Worm (Caenorhabditis elegans) whole organism, L4 larva: ENCODE measurements around the gene F49C12.11.
"Not testable (repeated sequence)": the region's sequence is repeated elsewhere in the genome, so short reads cannot be mapped to it uniquely, and the experiment has no call there.

Experiments used
- D1046.2 ChIP-seq: fragments of 200-800 bp; sonication (Bioruptor generic); IDR thresholded peaks from 2 replicates; pipeline ENCODE4 v1.3.6; 2022; ENCODE audit warnings: missing genetic modification characterization, missing compliant biosample characterization
- F10B5.3 ChIP-seq: sonication (generic microtip); optimal IDR thresholded peaks from 2 replicates; lab custom pipeline; 2016; ENCODE audit warnings: mild to moderate bottlenecking, missing genetic modification characterization, missing compliant biosample characterization
- F26F4.8 ChIP-seq: fragments of 200-800 bp; sonication (Bioruptor generic); conservative IDR thresholded peaks from 2 replicates; pipeline ENCODE4 v1.3.6; 2022; ENCODE audit warnings: missing genetic modification characterization, missing compliant biosample characterization
- F37D6.2 ChIP-seq: sonication (generic microtip); optimal IDR thresholded peaks from 2 replicates; lab custom pipeline; 2016; ENCODE audit warnings: mild to moderate bottlenecking, missing genetic modification characterization, missing compliant biosample characterization
- F44E2.7 ChIP-seq: fragments of 200-800 bp; sonication (Bioruptor generic); IDR thresholded peaks from 2 replicates; pipeline ENCODE4 v2.1.2; 2022; ENCODE audit warnings: missing genetic modification characterization, missing compliant biosample characterization
- T20F7.1 ChIP-seq: fragments of 200-800 bp; sonication (Bioruptor generic); optimal IDR thresholded peaks from 2 replicates; lab custom pipeline; 2018; ENCODE audit warnings: mild to moderate bottlenecking, missing genetic modification characterization, missing compliant biosample characterization
- Y48G9A.11 ChIP-seq: fragments of 200-800 bp; sonication (Bioruptor generic); IDR thresholded peaks from 2 replicates; pipeline ENCODE4 v1.3.6; 2022; ENCODE audit warnings: missing genetic modification reagents, missing genetic modification characterization, missing compliant biosample characterization
- ama-1 ChIP-seq: fragments of 150-350 bp; optimal IDR thresholded peaks from 2 replicates; lab custom pipeline; 2014; ENCODE audit warnings: inconsistent platforms, mixed read lengths
- ceh-28 ChIP-seq: fragments of 150-350 bp; optimal IDR thresholded peaks from 2 replicates; lab custom pipeline; 2014; ENCODE audit warnings: missing biosample characterization, missing genetic modification reagents, missing genetic modification characterization
- ctbp-1 ChIP-seq: fragments of 200-800 bp; sonication (Bioruptor generic); IDR thresholded peaks from 2 replicates; pipeline ENCODE4 v1.3.6; 2022; ENCODE audit warnings: missing genetic modification reagents, missing genetic modification characterization, missing compliant biosample characterization
- dmd-9 ChIP-seq: fragments of 200-800 bp; sonication (Bioruptor generic); IDR thresholded peaks from 2 replicates; pipeline ENCODE4 v1.3.6; 2022; ENCODE audit warnings: missing genetic modification reagents, missing genetic modification characterization, missing compliant biosample characterization
- hmg-1.1 ChIP-seq: fragments of 200-800 bp; sonication (Bioruptor generic); IDR thresholded peaks from 2 replicates; pipeline ENCODE4 v1.3.6; 2022; ENCODE audit warnings: missing genetic modification reagents, missing genetic modification characterization, missing compliant biosample characterization
- lim-7 ChIP-seq: fragments of 200-800 bp; sonication (Bioruptor generic); IDR thresholded peaks from 2 replicates; pipeline ENCODE4 v1.3.6; 2022; ENCODE audit warnings: missing genetic modification characterization, missing compliant biosample characterization
- lin-29 ChIP-seq: fragments of 200-800 bp; sonication (Bioruptor generic); IDR thresholded peaks from 2 replicates; pipeline ENCODE4 v1.3.6; 2022; ENCODE audit warnings: missing genetic modification reagents, missing genetic modification characterization, missing compliant biosample characterization
- lsy-2 ChIP-seq, 2 experiments: fragments of 150-350 bp in 1 of 2; sonication (generic microtip) in 1 of 2; optimal IDR thresholded peaks; 2 replicates each; lab custom pipeline; 2014 to 2017; ENCODE audit warnings: missing biosample characterization in 2 of 2, missing genetic modification characterization in 2 of 2
- madf-9 ChIP-seq: fragments of 200-800 bp; sonication (Bioruptor generic); conservative IDR thresholded peaks from 2 replicates; pipeline ENCODE4 v1.3.6; 2022; ENCODE audit warnings: missing genetic modification reagents, missing genetic modification characterization, missing compliant biosample characterization
- mdt-29 ChIP-seq: fragments of 200-800 bp; sonication (Bioruptor generic); IDR thresholded peaks from 2 replicates; pipeline ENCODE4 v1.3.6; 2022; ENCODE audit warnings: missing genetic modification reagents, missing genetic modification characterization, missing compliant biosample characterization
- mxl-2 ChIP-seq: fragments of 200-800 bp; sonication (Bioruptor generic); conservative IDR thresholded peaks from 2 replicates; pipeline ENCODE4 v1.3.6; 2022; ENCODE audit warnings: missing genetic modification reagents, missing genetic modification characterization, missing compliant biosample characterization
- nhr-102 ChIP-seq: sonication (generic microtip); optimal IDR thresholded peaks from 2 replicates; lab custom pipeline; 2016; ENCODE audit warnings: mild to moderate bottlenecking, missing genetic modification characterization, moderate library complexity, missing compliant biosample characterization
- nhr-237 ChIP-seq: sonication (generic microtip); optimal IDR thresholded peaks from 2 replicates; lab custom pipeline; 2017; ENCODE audit warnings: missing biosample characterization, missing genetic modification characterization
- nhr-76 ChIP-seq: fragments of 150-350 bp; optimal IDR thresholded peaks from 2 replicates; lab custom pipeline; 2014; ENCODE audit warnings: missing biosample characterization, missing genetic modification characterization
- nhr-77 ChIP-seq: fragments of 150-350 bp; optimal IDR thresholded peaks from 2 replicates; lab custom pipeline; 2014; ENCODE audit warnings: missing biosample characterization, missing genetic modification characterization
- pha-4 ChIP-seq, 2 experiments: fragments of 150-350 bp in 1 of 2; fragments of 200-800 bp in 1 of 2; sonication (Bioruptor generic) in 1 of 2; IDR thresholded peaks in 1 of 2; optimal IDR thresholded peaks in 1 of 2; 2 replicates each; pipeline versions ENCODE4 v1.3.6 to Lab custom; 2014 to 2022; ENCODE audit warnings: missing genetic modification characterization in 2 of 2, missing genetic modification reagents in 2 of 2, missing biosample characterization in 1 of 2, missing compliant biosample characterization in 1 of 2
- pqm-1 ChIP-seq: sonication (generic microtip); optimal IDR thresholded peaks from 2 replicates; lab custom pipeline; 2017; ENCODE audit warnings: missing biosample characterization, missing genetic modification characterization
- rbr-2 ChIP-seq: sonication (generic microtip); optimal IDR thresholded peaks from 2 replicates; lab custom pipeline; 2016; ENCODE audit warnings: missing genotype, missing genetic modification characterization, missing compliant biosample characterization
- set-16 ChIP-seq: fragments of 200-800 bp; sonication (Bioruptor generic); IDR thresholded peaks from 2 replicates; pipeline ENCODE4 v1.3.6; 2022; ENCODE audit warnings: missing genetic modification reagents, missing genetic modification characterization, missing compliant biosample characterization
- spr-1 ChIP-seq: sonication (generic microtip); optimal IDR thresholded peaks from 2 replicates; lab custom pipeline; 2016; ENCODE audit warnings: mild to moderate bottlenecking, missing genetic modification characterization, missing compliant biosample characterization
- spr-3 ChIP-seq: fragments of 200-800 bp; sonication (Bioruptor generic); optimal IDR thresholded peaks from 2 replicates; lab custom pipeline; 2018; ENCODE audit warnings: mild to moderate bottlenecking, missing genetic modification characterization, missing compliant biosample characterization
- unc-62 ChIP-seq, 3 experiments: fragments of 150-350 bp in 1 of 3; sonication (generic microtip); optimal IDR thresholded peaks in 2 of 3; peaks in 1 of 3; 1 replicate in 1 of 3; 2 replicates in 2 of 3; lab custom pipeline; 2014 to 2017; ENCODE audit warnings: missing biosample characterization in 3 of 3, missing genetic modification characterization in 3 of 3, missing genetic modification reagents in 3 of 3, missing genotype in 1 of 3
- zfp-2 ChIP-seq: sonication (generic microtip); optimal IDR thresholded peaks from 2 replicates; lab custom pipeline; 2016; ENCODE audit warnings: mild to moderate bottlenecking, missing genetic modification characterization, missing compliant biosample characterization
- zfp-3 ChIP-seq: fragments of 200-800 bp; sonication (Bioruptor generic); conservative IDR thresholded peaks from 2 replicates; pipeline ENCODE4 v1.3.6; 2022; ENCODE audit warnings: missing genetic modification reagents, missing genetic modification characterization, missing compliant biosample characterization
- ztf-11 ChIP-seq: fragments of 150-350 bp; optimal IDR thresholded peaks from 2 replicates; lab custom pipeline; 2014; ENCODE audit warnings: missing biosample characterization, missing genetic modification characterization

F49C12.11 gene

DNA sequence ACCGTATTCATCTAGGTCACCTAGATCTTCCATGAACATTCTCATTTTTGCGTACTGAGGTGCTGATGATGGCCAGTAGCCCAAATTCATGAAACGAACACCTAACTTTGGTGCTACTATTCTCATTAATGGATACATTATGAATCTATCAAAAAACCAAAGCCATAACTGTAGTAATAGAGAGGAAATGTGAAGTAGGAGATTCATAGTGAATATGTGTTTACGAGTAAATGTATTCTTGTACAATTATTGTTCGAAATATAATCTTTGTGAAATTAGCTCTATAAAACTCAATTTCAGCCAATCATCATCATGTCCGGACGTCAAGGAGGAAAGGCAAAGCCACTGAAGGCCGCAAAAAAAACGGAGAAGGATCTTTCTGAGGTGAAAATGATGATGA is at the start of gene F49C12.11, which contains the start of gene nemt-1:
TSS of gene F49C12.11 (plus strand) at position 301 of the 400 bp plus-strand sequence.
TSS of gene nemt-1 (minus strand) at position 360 of the 400 bp plus-strand sequence.
- no peak for TF ChIP-seq pha-4 (GFP tag; IDR thresholded peaks at IDR 0.05; lab: Robert Waterston, UW)
- no peak for TF ChIP-seq pha-4 (tag; optimal IDR thresholded peaks at IDR 0.05; lab: Kevin White, UChicago)
- TF ChIP-seq F44E2.7: no peak
- TF ChIP-seq set-16 (GFP tag; lab: Robert Waterston, UW): no peak
- TF ChIP-seq nhr-237: no peak
- TF ChIP-seq Y48G9A.11 (GFP tag; lab: Robert Waterston, UW): no peak
- TF ChIP-seq ctbp-1 (GFP tag; lab: Robert Waterston, UW): no peak
- TF ChIP-seq F26F4.8: no peak
- TF ChIP-seq dmd-9 (GFP tag; lab: Robert Waterston, UW): no peak
- TF ChIP-seq, all 104 proteins: peak for 0

DNA sequence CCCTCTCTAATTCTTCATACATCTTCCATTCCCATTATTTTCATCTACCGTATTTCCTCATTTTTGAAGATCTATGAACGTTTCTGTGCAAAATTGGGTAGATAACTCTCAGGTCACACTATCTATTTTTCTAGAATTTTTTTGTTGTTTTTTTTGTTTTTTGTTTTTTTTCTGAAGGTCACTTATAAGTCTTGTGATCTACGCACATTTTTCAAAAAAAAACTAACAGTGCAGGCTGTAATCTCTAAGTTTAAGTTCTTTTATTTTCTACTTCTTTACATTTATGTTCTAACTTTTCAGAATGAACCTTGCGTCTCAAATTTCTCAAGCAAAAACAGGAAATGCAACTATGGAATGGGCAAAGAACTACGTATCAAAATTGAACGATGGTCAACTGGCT is 49.4 kb upstream of the F49C12.11 start, which contains the start of gene flh-3:
TSS of gene flh-3 (plus strand) at position 301 of the 400 bp plus-strand sequence.
- TF ChIP-seq hmg-1.1 (no peak), spr-1 (tag; lab: Kevin White, UChicago) (no peak), lsy-2 (tag; optimal IDR thresholded peaks at IDR 0.05; lab: Kevin White, UChicago) (no peak), ama-1 (no peak), nhr-76 (tag; lab: Kevin White, UChicago) (no peak), F37D6.2 (no peak), T20F7.1 (GFP tag; lab: Kevin White, UChicago) (no peak), nhr-102 (tag; lab: Kevin White, UChicago) (no peak), pqm-1 (no peak), zfp-3 (GFP tag; lab: Robert Waterston, UW) (no peak), rbr-2 (tag; lab: Kevin White, UChicago) (no peak), zfp-2 (tag; lab: Kevin White, UChicago) (no peak)

DNA sequence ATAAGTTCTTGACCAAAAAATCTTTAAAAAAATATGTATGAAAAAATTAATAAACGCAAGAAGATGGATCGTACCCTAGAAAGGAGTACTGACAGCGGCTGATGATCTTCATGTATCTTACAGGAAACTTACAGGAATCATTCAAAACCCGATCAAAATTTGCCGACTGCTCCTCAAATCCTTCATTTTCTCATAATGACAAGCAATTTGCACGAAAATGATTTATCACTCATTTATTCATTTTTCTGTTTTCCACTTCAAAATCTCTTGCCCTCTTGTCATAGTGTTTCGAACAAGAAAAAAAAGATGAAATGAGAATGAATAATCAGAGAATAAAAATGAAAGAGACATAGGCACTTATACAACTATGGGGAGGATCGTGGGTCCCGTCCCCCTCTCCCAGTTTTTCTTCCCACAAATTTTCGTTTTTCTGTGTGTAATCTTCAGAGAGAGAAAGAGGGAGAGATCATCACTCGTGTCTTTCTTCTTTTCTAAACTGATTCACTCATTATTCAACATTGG is 45.1 kb upstream of the F49C12.11 start, which contains the start of gene nmy-3:
TSS of gene nmy-3 (plus strand) at position 472 of the 522 bp plus-strand sequence.
- no peak for TF ChIP-seq rbr-2 (tag; lab: Kevin White, UChicago)
- peak in 1 of 2 experiments; percentile 91 for TF ChIP-seq unc-62 (GFP tag; optimal IDR thresholded peaks at IDR 0.05 in 1 of 2; lab: Kevin White, UChicago)
- no peak for TF ChIP-seq unc-62 (tag; optimal IDR thresholded peaks at IDR 0.05; lab: Kevin White, UChicago)
- no peak for TF ChIP-seq lin-29 (GFP tag; lab: Robert Waterston, UW)

DNA sequence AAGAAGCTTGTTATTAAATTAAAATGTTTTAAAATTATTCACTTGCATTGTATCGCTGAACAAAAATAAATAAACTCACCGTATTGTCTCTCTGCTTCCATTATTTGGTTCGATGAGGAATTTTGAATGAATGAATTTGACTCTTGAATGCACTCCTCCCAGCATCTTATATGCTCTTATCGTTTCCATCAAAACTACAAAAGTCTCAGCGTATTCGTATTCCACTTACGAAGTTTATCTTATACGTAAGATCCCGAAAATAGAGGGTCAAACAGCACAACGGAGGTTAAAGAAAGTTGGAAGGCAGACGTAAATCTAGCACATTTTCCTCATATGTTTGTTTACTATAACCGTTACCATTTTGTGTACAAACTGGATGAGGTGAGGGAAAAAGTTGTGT is 32.9 kb upstream of the F49C12.11 start, which contains the start of gene nhr-267:
TSS of gene nhr-267 (minus strand) at position 101 of the 400 bp plus-strand sequence.
- TF ChIP-seq nhr-77 (tag; lab: Kevin White, UChicago); mxl-2 (GFP tag; lab: Robert Waterston, UW); ceh-28 (tag; lab: Kevin White, UChicago): not testable (repeated sequence)

DNA sequence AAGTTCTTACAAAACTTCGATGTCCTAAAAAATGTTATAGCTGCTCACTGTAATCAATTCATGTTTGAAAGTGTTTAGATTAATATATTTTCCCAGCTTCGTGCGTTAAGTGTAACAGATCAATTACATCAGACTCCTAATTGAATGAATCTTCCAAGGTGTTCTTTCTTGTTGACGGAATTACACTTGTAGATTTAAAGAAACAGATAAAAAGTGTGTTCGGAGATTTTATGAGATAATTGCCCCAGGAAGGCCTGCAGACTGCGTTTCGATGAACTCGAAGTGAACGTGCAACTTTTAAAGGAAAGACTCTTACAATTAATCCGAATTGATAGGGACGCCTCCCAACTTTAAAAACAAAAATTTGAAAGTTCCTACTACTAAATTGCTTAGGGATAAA is 29.5 kb upstream of the F49C12.11 start:
- TF ChIP-seq mdt-29 (GFP tag; lab: Robert Waterston, UW) (no peak), nhr-77 (tag; lab: Kevin White, UChicago) (no peak), F10B5.3 (tag; lab: Kevin White, UChicago) (no peak), D1046.2 (no peak), lim-7 (GFP tag; lab: Robert Waterston, UW) (no peak), spr-3 (GFP tag; lab: Kevin White, UChicago) (no peak), madf-9 (GFP tag; lab: Robert Waterston, UW) (no peak), ctbp-1 (GFP tag; lab: Robert Waterston, UW) (no peak), T20F7.1 (GFP tag; lab: Kevin White, UChicago) (no peak), ztf-11 (tag; lab: Kevin White, UChicago) (no peak)
